Worm (Caenorhabditis elegans): ENCODE data around the gene cal-3.

The cal-3 gene

DNA sequence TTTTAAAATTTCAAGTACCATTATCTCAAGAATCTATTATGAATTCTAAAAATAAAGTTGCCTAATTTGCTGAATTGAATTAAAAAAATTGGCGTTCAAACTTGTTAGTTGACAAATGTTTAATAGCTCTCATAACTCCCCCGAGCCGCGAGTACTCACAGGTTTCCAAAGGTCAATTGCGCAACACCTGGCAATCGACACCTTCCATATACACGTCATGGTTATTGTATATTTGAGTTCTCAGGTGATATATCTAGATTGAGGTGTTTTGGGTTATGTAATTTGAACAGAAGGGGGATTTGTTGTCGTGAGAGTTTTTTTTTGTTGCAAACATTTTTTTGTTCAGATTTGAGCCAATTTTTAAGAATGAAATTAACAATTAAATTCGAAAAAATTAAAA, 9.6 kb upstream of the cal-3 start:
- TF ChIP-seq lin-35 (GFP tag; optimal IDR thresholded peaks at IDR 0.05) (no peak), pqm-1 (tag; optimal IDR thresholded peaks at IDR 0.05) (no peak), lin-13 (GFP tag; optimal IDR thresholded peaks at IDR 0.05) (no peak), ceh-63 (GFP tag; optimal IDR thresholded peaks at IDR 0.05) (no peak), pax-3 (tag; optimal IDR thresholded peaks at IDR 0.05) (no peak), fkh-8 (tag; optimal IDR thresholded peaks at IDR 0.05) (no peak), mep-1 (tag; optimal IDR thresholded peaks at IDR 0.05) (no peak), nhr-84 (tag; optimal IDR thresholded peaks at IDR 0.05) (no peak), mef-2 (tag; optimal IDR thresholded peaks at IDR 0.05) (no peak), nhr-76 (tag; optimal IDR thresholded peaks at IDR 0.05) (no peak), unc-98 (GFP tag; IDR thresholded peaks at IDR 0.05) (no peak), mab-9 (GFP tag; IDR thresholded peaks at IDR 0.05) (no peak), vab-15 (tag; optimal IDR thresholded peaks at IDR 0.05) (no peak), lin-39 (tag; optimal IDR thresholded peaks at IDR 0.05) (no peak), snpc-4 (tag; optimal IDR thresholded peaks at IDR 0.05) (no peak), C16A3.4 (tag; optimal IDR thresholded peaks at IDR 0.05) (no peak), ceh-8 (GFP tag; optimal IDR thresholded peaks at IDR 0.05) (no peak), alr-1 (tag; optimal IDR thresholded peaks at IDR 0.05; ENCODE audit: borderline replicate concordance) (no peak)

DNA sequence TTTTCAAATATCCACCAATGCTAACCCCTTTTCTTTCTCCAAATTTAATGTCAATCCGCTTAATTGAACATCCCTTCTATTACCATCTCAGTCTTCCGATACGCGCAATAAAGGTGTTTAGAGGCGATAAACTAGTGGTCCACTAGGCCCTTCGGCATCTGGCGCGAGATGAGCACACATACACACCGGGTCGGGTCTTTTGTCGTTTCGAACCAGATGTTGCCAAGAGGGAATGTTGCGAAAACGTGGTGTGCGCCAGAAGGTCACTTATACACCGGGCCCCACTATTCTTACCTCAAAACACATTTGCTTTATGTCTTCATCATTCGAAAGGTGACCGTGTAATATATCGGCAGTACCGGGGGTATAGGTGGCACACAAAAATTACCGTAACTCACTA, 9.0 kb upstream of the cal-3 start:
- TF ChIP-seq unc-62 (GFP tag; optimal IDR thresholded peaks at IDR 0.05) (no peak), fkh-4 (tag; optimal IDR thresholded peaks at IDR 0.05; ENCODE audit: borderline replicate concordance) (peak; percentile 47), zag-1 (tag; optimal IDR thresholded peaks at IDR 0.05) (no peak), nhr-20 (tag; optimal IDR thresholded peaks at IDR 0.05) (no peak), F16B12.6 (tag; optimal IDR thresholded peaks at IDR 0.05) (no peak), ama-1 (optimal IDR thresholded peaks at IDR 0.05) (no peak), C34B4.2 (tag; optimal IDR thresholded peaks at IDR 0.05) (no peak), nhr-28 (tag; optimal IDR thresholded peaks at IDR 0.05) (no peak), nhr-77 (tag; optimal IDR thresholded peaks at IDR 0.05) (no peak), unc-86 (tag; optimal IDR thresholded peaks at IDR 0.05) (no peak), Y116A8C.19 (tag; optimal IDR thresholded peaks at IDR 0.05; ENCODE audit: borderline replicate concordance) (no peak), nhr-11 (tag; optimal IDR thresholded peaks at IDR 0.05) (no peak), nhr-237 (tag; optimal IDR thresholded peaks at IDR 0.05) (no peak), ztf-4 (tag; optimal IDR thresholded peaks at IDR 0.05) (no peak), nhr-84 (tag; optimal IDR thresholded peaks at IDR 0.05) (no peak), ets-5 (GFP tag; IDR thresholded peaks at IDR 0.05) (no peak), tbx-2 (tag; optimal IDR thresholded peaks at IDR 0.05) (no peak), irx-1 (tag; optimal IDR thresholded peaks at IDR 0.05) (no peak), egl-27 (tag; optimal IDR thresholded peaks at IDR 0.05) (no peak), dsc-1 (tag; optimal IDR thresholded peaks at IDR 0.05) (peak; percentile 87), nhr-12 (tag; optimal IDR thresholded peaks at IDR 0.05) (no peak), sup-37 (GFP tag; optimal IDR thresholded peaks at IDR 0.05) (no peak), efl-1 (optimal IDR thresholded peaks at IDR 0.05) (no peak), efl-1 (GFP tag; optimal IDR thresholded peaks at IDR 0.05 in 1 of 2) (peak in 1 of 2 experiments; percentile 87), lin-35 (GFP tag; optimal IDR thresholded peaks at IDR 0.05) (no peak)

DNA sequence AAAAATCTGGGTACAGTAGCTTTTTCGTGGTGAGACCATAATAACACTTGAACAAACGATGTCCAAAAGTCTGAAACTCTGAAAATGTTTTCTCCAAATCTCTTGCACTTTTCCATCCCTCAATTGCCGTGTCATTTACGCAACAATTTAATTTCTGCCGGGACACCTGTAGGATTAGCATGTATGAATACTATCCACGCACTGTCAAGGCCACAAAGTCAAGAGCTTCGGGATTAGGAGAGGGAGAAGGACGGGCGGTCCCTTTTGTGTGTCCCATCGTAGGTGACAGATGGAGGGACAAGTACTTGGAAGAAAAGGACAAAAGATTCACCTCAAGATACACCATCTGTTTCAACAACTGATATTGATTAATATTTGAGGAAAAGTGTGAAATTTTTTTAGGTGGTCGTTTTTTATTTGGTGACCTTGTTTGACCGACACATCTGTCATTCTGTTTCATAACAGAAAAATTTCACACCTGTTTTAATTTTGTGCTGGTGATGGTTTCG, 8.1 kb upstream of the cal-3 start:
- TF ChIP-seq efl-1 (optimal IDR thresholded peaks at IDR 0.05) (no peak), efl-1 (GFP tag; optimal IDR thresholded peaks at IDR 0.05 in 1 of 2) (peak in 1 of 2 experiments; percentile 8), zip-4 (GFP tag; optimal IDR thresholded peaks at IDR 0.05) (no peak)

All from whole organism, L1 larva.